Worm (Caenorhabditis elegans): ENCODE results near the gene col-139.
A peak's percentile ranks its signal among the peaks of the same experiment; 100 is the strongest.

- TF ChIP-seq unc-62 (GFP tag; optimal IDR thresholded peaks at IDR 0.05 in 1 of 2) (peak in 1 of 2 experiments; percentile 79), unc-62 (tag; optimal IDR thresholded peaks at IDR 0.05) (no peak), zip-2 (tag; optimal IDR thresholded peaks at IDR 0.05) (no peak), dmd-8 (GFP tag; IDR thresholded peaks at IDR 0.05) (no peak), R02D3.7 (tag; optimal IDR thresholded peaks at IDR 0.05) (no peak), daf-19 (GFP tag; conservative IDR thresholded peaks at IDR 0.05) (no peak), dpl-1 (GFP tag; optimal IDR thresholded peaks at IDR 0.05) (no peak), dmd-6 (GFP tag; IDR thresholded peaks at IDR 0.05) (no peak), rbr-2 (tag; optimal IDR thresholded peaks at IDR 0.05) (no peak), egl-43 (GFP tag; IDR thresholded peaks at IDR 0.05) (no peak), pha-4 (GFP tag; IDR thresholded peaks at IDR 0.05) (no peak), pha-4 (tag; optimal IDR thresholded peaks at IDR 0.05) (no peak)
Observed at ce11 chrV:4693282-4693588, 39.5 kb upstream of the col-139 start.

All from whole organism, L4 larva.